Fruit fly (Drosophila melanogaster) whole organism, embryonic: ENCODE measurements around the gene mib1.

Experiments
- Atf3 ChIP-seq: fragments of 200-800 bp; sonication (Bioruptor generic); optimal IDR thresholded peaks from 3 replicates; lab custom pipeline; 2016; ENCODE audit warnings: missing biosample characterization, missing genetic modification characterization
- Atf6 ChIP-seq: fragments of 200-800 bp; sonication (Bioruptor generic); IDR thresholded peaks from 2 replicates; pipeline ENCODE4 v1.3.6; 2022; ENCODE audit warnings: missing biosample characterization, missing genetic modification characterization
- B-H2 ChIP-seq: fragments of 200-800 bp; sonication (Bioruptor generic); optimal IDR thresholded peaks from 2 replicates; lab custom pipeline; 2018; ENCODE audit warnings: missing biosample characterization, mild to moderate bottlenecking, missing genetic modification characterization
- BEAF-32 ChIP-seq: fragments of 200-800 bp; sonication (Bioruptor generic); optimal IDR thresholded peaks from 3 replicates; lab custom pipeline; 2017; ENCODE audit warnings: missing biosample characterization, missing genetic modification characterization, mild to moderate bottlenecking, moderate library complexity, missing genetic modification reagents
- CG10431 ChIP-seq: fragments of 200-800 bp; sonication (Bioruptor generic); optimal IDR thresholded peaks from 3 replicates; lab custom pipeline; 2018; ENCODE audit warnings: missing biosample characterization, mild to moderate bottlenecking, missing genetic modification characterization
- CG11085 ChIP-seq: fragments of 200-800 bp; sonication (Bioruptor generic); IDR thresholded peaks from 2 replicates; pipeline ENCODE4 v1.3.6; 2022; ENCODE audit warnings: missing biosample characterization, missing genetic modification characterization
- CG11093 ChIP-seq: fragments of 200-800 bp; sonication (Bioruptor generic); IDR thresholded peaks from 3 replicates; pipeline ENCODE4 v1.3.6; 2022; ENCODE audit warnings: missing biosample characterization, missing genetic modification characterization
- CG11695 ChIP-seq: fragments of 200-800 bp; sonication (Bioruptor generic); IDR thresholded peaks from 3 replicates; pipeline ENCODE4 v1.3.6; 2022; ENCODE audit warnings: missing biosample characterization, missing genetic modification characterization
- CG11696 ChIP-seq: fragments of 200-800 bp; sonication (Bioruptor generic); IDR thresholded peaks from 2 replicates; pipeline ENCODE4 v1.3.6; 2022; ENCODE audit warnings: missing biosample characterization, missing genetic modification characterization
- CG14050 ChIP-seq: fragments of 200-800 bp; sonication (Bioruptor generic); IDR thresholded peaks from 3 replicates; pipeline ENCODE4 v1.3.6; 2022; ENCODE audit warnings: missing biosample characterization, missing genetic modification characterization
- CG17568 ChIP-seq: fragments of 200-800 bp; sonication (Bioruptor generic); optimal IDR thresholded peaks from 2 replicates; lab custom pipeline; 2018; ENCODE audit warnings: missing biosample characterization, mild to moderate bottlenecking, missing genetic modification characterization, moderate library complexity
- CG2120 ChIP-seq: fragments of 200-800 bp; sonication (Bioruptor generic); optimal IDR thresholded peaks from 3 replicates; lab custom pipeline; 2016; ENCODE audit warnings: missing biosample characterization, missing genetic modification characterization
- CG2202 ChIP-seq: fragments of 200-800 bp; sonication (Bioruptor generic); optimal IDR thresholded peaks from 2 replicates; lab custom pipeline; 2018; ENCODE audit warnings: missing biosample characterization, mild to moderate bottlenecking, missing genetic modification characterization
- CG33557 ChIP-seq: fragments of 200-800 bp; sonication (Bioruptor generic); optimal IDR thresholded peaks from 2 replicates; lab custom pipeline; 2019; ENCODE audit warnings: missing biosample characterization, mild to moderate bottlenecking, missing genetic modification characterization, moderate library complexity
- CG3847 ChIP-seq: fragments of 200-800 bp; sonication (Bioruptor generic); IDR thresholded peaks from 2 replicates; pipeline ENCODE4 v1.3.6; 2022; ENCODE audit warnings: missing biosample characterization, missing genetic modification characterization
- CG6654 ChIP-seq: fragments of 200-800 bp; sonication (Bioruptor generic); optimal IDR thresholded peaks from 2 replicates; lab custom pipeline; 2017; ENCODE audit warnings: missing biosample characterization, mild to moderate bottlenecking, missing genetic modification characterization
- CG7963 ChIP-seq: fragments of 200-800 bp; sonication (Bioruptor generic); IDR thresholded peaks from 3 replicates; pipeline ENCODE4 v1.3.6; 2022; ENCODE audit warnings: missing biosample characterization, missing genetic modification characterization; ENCODE audit not compliant: partially characterized antibody
- CG8478 ChIP-seq: fragments of >200 bp; optimal IDR thresholded peaks from 2 replicates; lab custom pipeline; 2018
- CG9817 ChIP-seq: fragments of 200-800 bp; sonication (Bioruptor generic); optimal IDR thresholded peaks from 2 replicates; lab custom pipeline; 2018; ENCODE audit warnings: missing biosample characterization, mild to moderate bottlenecking, missing genetic modification characterization, moderate library complexity
- Chrac-16 ChIP-seq: fragments of 200-800 bp; sonication (Bioruptor generic); optimal IDR thresholded peaks from 3 replicates; lab custom pipeline; 2016; ENCODE audit warnings: missing biosample characterization, missing genetic modification characterization
- D19B ChIP-seq: fragments of 200-800 bp; sonication (Bioruptor generic); optimal IDR thresholded peaks from 2 replicates; lab custom pipeline; 2017; ENCODE audit warnings: missing biosample characterization, mild to moderate bottlenecking, missing genetic modification characterization
- Dad ChIP-seq: fragments of 200-800 bp; sonication (Bioruptor generic); optimal IDR thresholded peaks from 3 replicates; lab custom pipeline; 2016; ENCODE audit warnings: missing biosample characterization, missing genetic modification characterization
- Ets65A ChIP-seq: fragments of 200-800 bp; sonication (Bioruptor generic); peaks from one replicate; lab custom pipeline; 2016; ENCODE audit warnings: missing biosample characterization, missing genetic modification characterization
- GATAe ChIP-seq: fragments of 200-800 bp; sonication (Bioruptor generic); conservative IDR thresholded peaks from 2 replicates; pipeline ENCODE4 v1.3.6; 2022; ENCODE audit warnings: missing biosample characterization, missing genetic modification characterization
- Gsc ChIP-seq: fragments of 200-800 bp; sonication (Bioruptor generic); IDR thresholded peaks from 2 replicates; pipeline ENCODE4 v1.3.6; 2022; ENCODE audit warnings: missing biosample characterization, missing genetic modification characterization
- HLH3B ChIP-seq: fragments of 200-800 bp; sonication (Bioruptor generic); IDR thresholded peaks from 2 replicates; pipeline ENCODE4 v1.3.6; 2022; ENCODE audit warnings: missing biosample characterization, missing genetic modification characterization
- Jarid2 ChIP-seq: fragments of 200-800 bp; sonication (Bioruptor generic); optimal IDR thresholded peaks from 3 replicates; lab custom pipeline; 2017; ENCODE audit warnings: mild to moderate bottlenecking, missing biosample characterization, missing genetic modification reagents, missing genetic modification characterization
- Lpt ChIP-seq: fragments of >200 bp; optimal IDR thresholded peaks from 2 replicates; lab custom pipeline; 2018; ENCODE audit warnings: missing biosample characterization, missing genetic modification characterization
- Opbp ChIP-seq: fragments of 200-800 bp; sonication (Bioruptor generic); IDR thresholded peaks from 3 replicates; pipeline ENCODE4 v1.3.6; 2022; ENCODE audit warnings: missing biosample characterization, missing genetic modification characterization; ENCODE audit not compliant: partially characterized antibody
- TFAM ChIP-seq: fragments of 200-800 bp; sonication (Bioruptor generic); optimal IDR thresholded peaks from 2 replicates; lab custom pipeline; 2017; ENCODE audit warnings: missing biosample characterization, missing genetic modification characterization, inconsistent platforms
- Xrp1 ChIP-seq: fragments of 200-800 bp; sonication (Bioruptor generic); IDR thresholded peaks from 2 replicates; pipeline ENCODE4 v1.3.6; 2022; ENCODE audit warnings: missing biosample characterization, missing genetic modification characterization
- cg ChIP-seq: fragments of 200-800 bp; sonication (Bioruptor generic); optimal IDR thresholded peaks from 3 replicates; lab custom pipeline; 2019; ENCODE audit warnings: missing biosample characterization, mild to moderate bottlenecking, missing genetic modification characterization, moderate library complexity
- croc ChIP-seq: fragments of 200-800 bp; sonication (Bioruptor generic); conservative IDR thresholded peaks from 3 replicates; pipeline ENCODE4 v1.3.6; 2022; ENCODE audit warnings: missing biosample characterization, missing genetic modification characterization
- crp ChIP-seq, 2 experiments: fragments of 200-800 bp; sonication (Bioruptor generic); optimal IDR thresholded peaks; 2 replicates in 1 of 2; 3 replicates in 1 of 2; lab custom pipeline; 2017; ENCODE audit warnings: missing biosample characterization in 2 of 2, missing genetic modification characterization in 2 of 2, mild to moderate bottlenecking in 1 of 2, moderate library complexity in 1 of 2
- fd64A ChIP-seq: fragments of 200-800 bp; sonication (Bioruptor generic); optimal IDR thresholded peaks from 3 replicates; lab custom pipeline; 2018; ENCODE audit warnings: missing biosample characterization, mild to moderate bottlenecking, missing genetic modification characterization
- grn ChIP-seq: fragments of 200-800 bp; sonication (Bioruptor generic); optimal IDR thresholded peaks from 3 replicates; lab custom pipeline; 2017; ENCODE audit warnings: missing biosample characterization, missing genetic modification characterization
- gsb ChIP-seq: fragments of 200-800 bp; sonication (Bioruptor generic); IDR thresholded peaks from 2 replicates; pipeline ENCODE4 v1.3.6; 2022; ENCODE audit warnings: missing biosample characterization, missing genetic modification characterization
- gt ChIP-seq: fragments of 200-800 bp; sonication (Bioruptor generic); IDR thresholded peaks from 2 replicates; pipeline ENCODE4 v1.3.6; 2022; ENCODE audit warnings: missing biosample characterization, missing genetic modification characterization
- jigr1 ChIP-seq: fragments of 200-800 bp; sonication (Bioruptor generic); IDR thresholded peaks from 3 replicates; pipeline ENCODE4 v1.3.6; 2022; ENCODE audit warnings: missing biosample characterization, missing genetic modification characterization
- kni ChIP-seq: fragments of 200-800 bp; sonication (Bioruptor generic); optimal IDR thresholded peaks from 3 replicates; lab custom pipeline; 2017; ENCODE audit warnings: mild to moderate bottlenecking, missing biosample characterization, missing genetic modification reagents, missing genetic modification characterization
- org-1 ChIP-seq: fragments of 200-800 bp; sonication (Bioruptor generic); optimal IDR thresholded peaks from 2 replicates; lab custom pipeline; 2017; ENCODE audit warnings: missing biosample characterization, missing genetic modification characterization
- otp ChIP-seq: fragments of 200-800 bp; sonication (Bioruptor generic); IDR thresholded peaks from 3 replicates; pipeline ENCODE4, ENCODE4 v1.3.6; 2022; ENCODE audit warnings: missing biosample characterization, missing genetic modification characterization
- pzg ChIP-seq: fragments of 200-800 bp; sonication (Bioruptor generic); optimal IDR thresholded peaks from 3 replicates; lab custom pipeline; 2018; ENCODE audit warnings: missing biosample characterization, mild to moderate bottlenecking, missing genetic modification characterization, moderate library complexity
- sc ChIP-seq, 3 experiments: fragments of >200 bp in 2 of 3; fragments of 200-800 bp in 1 of 3; sonication (Bioruptor generic) in 1 of 3; optimal IDR thresholded peaks; 2 replicates in 2 of 3; 3 replicates in 1 of 3; lab custom pipeline; 2017; ENCODE audit warnings: mild to moderate bottlenecking in 1 of 3, missing biosample characterization in 1 of 3, missing genetic modification characterization in 1 of 3, missing genetic modification reagents in 1 of 3
- so ChIP-seq: fragments of 200-800 bp; sonication (Bioruptor generic); IDR thresholded peaks from 3 replicates; pipeline ENCODE4 v1.3.6; 2022; ENCODE audit warnings: missing biosample characterization, missing genetic modification characterization
- vnd ChIP-seq: fragments of 200-800 bp; sonication (Bioruptor generic); IDR thresholded peaks from 3 replicates; pipeline ENCODE4 v1.3.6; 2022; ENCODE audit warnings: missing biosample characterization, missing genetic modification characterization; ENCODE audit not compliant: partially characterized antibody
- wdn ChIP-seq: fragments of 200-800 bp; sonication (Bioruptor generic); IDR thresholded peaks from 2 replicates; pipeline ENCODE4 v1.3.6; 2022; ENCODE audit warnings: missing biosample characterization, missing genetic modification characterization
- wek ChIP-seq: fragments of 200-800 bp; sonication (Bioruptor generic); optimal IDR thresholded peaks from 3 replicates; lab custom pipeline; 2018; ENCODE audit warnings: missing biosample characterization, mild to moderate bottlenecking, missing genetic modification characterization, moderate library complexity
- zen2 ChIP-seq: fragments of 200-800 bp; sonication (Bioruptor generic); IDR thresholded peaks from 3 replicates; pipeline ENCODE4 v1.3.6; 2022; ENCODE audit warnings: missing biosample characterization, missing genetic modification characterization; ENCODE audit not compliant: partially characterized antibody

The mib1 gene

DNA sequence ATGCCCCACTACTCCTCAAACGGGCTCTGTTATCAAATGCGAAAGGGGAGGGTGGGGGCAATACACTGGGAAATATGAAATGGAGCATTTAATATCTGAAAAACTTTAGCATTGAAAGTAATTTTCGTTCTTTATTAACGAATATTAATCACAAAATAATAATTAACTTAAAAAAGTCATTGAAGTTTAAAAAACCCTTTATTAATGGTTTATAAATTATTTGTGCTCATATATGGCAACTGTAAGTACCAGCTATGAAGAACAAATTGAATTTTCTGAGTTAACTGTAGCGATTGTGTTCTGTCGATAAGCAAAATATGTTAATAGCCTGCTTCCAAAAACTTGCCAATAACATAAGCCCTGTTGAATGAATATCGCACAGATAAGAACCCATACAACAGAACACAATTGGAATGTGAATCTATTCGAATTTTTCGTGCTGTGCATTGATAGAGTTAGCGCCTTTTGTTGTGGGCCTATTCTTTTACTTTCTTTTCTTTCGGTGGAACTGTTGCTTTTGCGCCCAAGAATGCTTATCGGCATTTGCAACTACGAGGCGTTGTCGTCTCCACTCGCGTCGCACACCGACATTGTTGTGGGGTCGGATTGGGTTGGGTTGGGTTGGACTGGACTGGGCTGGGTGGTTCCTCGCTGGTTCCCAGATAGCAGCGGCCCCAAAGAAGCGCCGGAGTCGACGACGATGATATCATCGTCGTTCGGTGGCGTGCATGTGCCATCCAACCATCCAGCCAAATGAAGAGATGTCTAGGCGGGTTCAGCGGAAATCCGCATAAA is 49.4 kb upstream of the mib1 start (continued):
- TF ChIP-seq cg (GFP tag; lab: Kevin White, UChicago) (no peak), kni (GFP tag; lab: Kevin White, UChicago) (no peak), D19B (GFP tag; lab: Kevin White, UChicago) (no peak), CG11093 (GFP tag; lab: Robert Waterston, UW) (no peak), CG6654 (GFP tag; lab: Kevin White, UChicago) (peak; percentile 6), CG17568 (GFP tag; lab: Kevin White, UChicago) (no peak), CG10431 (GFP tag; lab: Kevin White, UChicago) (no peak), Atf3 (GFP tag; lab: Kevin White, UChicago) (no peak), croc (no peak), wek (GFP tag; lab: Kevin White, UChicago) (no peak), Chrac-16 (peak; percentile 48), pzg (GFP tag; lab: Kevin White, UChicago) (no peak), Ets65A (peak; percentile 82), Opbp (GFP tag; lab: Robert Waterston, UW) (no peak), Gsc (GFP tag; lab: Robert Waterston, UW) (no peak), org-1 (GFP tag; lab: Kevin White, UChicago) (peak; percentile 49), BEAF-32 (no peak), CG8478 (lab: Kevin White, UChicago) (no peak), vnd (GFP tag; lab: Robert Waterston, UW) (no peak), wdn (GFP tag; lab: Robert Waterston, UW) (0 out of 2 replicates have a peak, but pooled peaks have one; percentile 7), fd64A (no peak), CG9817 (tag; lab: Kevin White, UChicago) (no peak), CG33557 (GFP tag; lab: Kevin White, UChicago) (peak; percentile 9), gt (GFP tag; lab: Robert Waterston, UW) (no peak), CG2202 (tag; lab: Kevin White, UChicago) (peak; percentile 35), Xrp1 (GFP tag; lab: Robert Waterston, UW) (no peak; the same call in 1 of the 2 replicates), Atf6 (GFP tag; lab: Robert Waterston, UW) (peak; percentile 28; the same call in 1 of the 2 replicates), CG2120 (GFP tag; lab: Kevin White, UChicago) (peak; percentile 47), CG11695 (GFP tag; lab: Robert Waterston, UW) (0 out of 3 replicates have a peak, but pooled peaks have one; percentile 17), CG11696 (GFP tag; lab: Robert Waterston, UW) (0 out of 2 replicates have a peak, but pooled peaks have one; percentile 14), otp (GFP tag; lab: Robert Waterston, UW) (no peak), sc (optimal IDR thresholded peaks at IDR 0.05; lab: Kevin White, UChicago) (no peak), sc (GFP tag; optimal IDR thresholded peaks at IDR 0.05; lab: Kevin White, UChicago) (peak; percentile 66), zen2 (GFP tag; lab: Robert Waterston, UW) (no peak), CG14050 (no peak), GATAe (GFP tag; lab: Robert Waterston, UW) (no peak), crp (GFP tag; optimal IDR thresholded peaks at IDR 0.05; lab: Kevin White, UChicago) (no peak), Lpt (no peak), gsb (0 out of 2 replicates have a peak, but pooled peaks have one; percentile 24), HLH3B (no peak), B-H2 (GFP tag; lab: Kevin White, UChicago) (no peak), CG7963 (GFP tag; lab: Robert Waterston, UW) (no peak), so (GFP tag; lab: Robert Waterston, UW) (no peak), CG3847 (GFP tag; lab: Robert Waterston, UW) (0 out of 2 replicates have a peak, but pooled peaks have one; percentile 10), Jarid2 (GFP tag; lab: Kevin White, UChicago) (no peak), TFAM (GFP tag; lab: Kevin White, UChicago) (no peak), Dad (GFP tag; lab: Kevin White, UChicago) (no peak), grn (no peak), CG11085 (GFP tag; lab: Robert Waterston, UW) (no peak), jigr1 (GFP tag; lab: Robert Waterston, UW) (no peak)
